Fruit fly (Drosophila melanogaster): ENCODE data around the gene CG10947.

dm6 chr2L:20416754-20417563 is 2.4 kb upstream of the CG10947 start, which contains the start of the genes CG10949 and Arpc2:
- TF ChIP-seq toe (GFP tag; optimal IDR thresholded peaks at IDR 0.05) (peak; percentile 67), Hr96 (GFP tag; optimal IDR thresholded peaks at IDR 0.05) (no peak), cic (GFP tag; optimal IDR thresholded peaks at IDR 0.05) (peak; percentile 45), bab1 (GFP tag; optimal IDR thresholded peaks at IDR 0.05) (no peak), tj (GFP tag; optimal IDR thresholded peaks at IDR 0.05) (peak; percentile 92)
